Fruit fly (Drosophila melanogaster) whole organism, embryonic: Measurements from ENCODE around the gene Est-Q.

ENCODE experiments used
- Atf3 ChIP-seq: fragments of 200-800 bp; sonication (Bioruptor generic); optimal IDR thresholded peaks from 3 replicates; lab custom pipeline; 2016; ENCODE audit warnings: missing biosample characterization, missing genetic modification characterization
- CG10147 ChIP-seq: fragments of 200-800 bp; sonication (Bioruptor generic); optimal IDR thresholded peaks from 2 replicates; lab custom pipeline; 2019; ENCODE audit warnings: missing biosample characterization, mild to moderate bottlenecking, missing genetic modification characterization, moderate library complexity
- CG12219 ChIP-seq: fragments of 200-800 bp; sonication (Bioruptor generic); optimal IDR thresholded peaks from 3 replicates; lab custom pipeline; 2018; ENCODE audit warnings: missing biosample characterization, mild to moderate bottlenecking, missing genetic modification characterization
- CG1233 ChIP-seq: fragments of 200-800 bp; sonication (Bioruptor generic); optimal IDR thresholded peaks from 4 replicates; lab custom pipeline; 2018; ENCODE audit warnings: missing biosample characterization, mild to moderate bottlenecking, missing genetic modification characterization
- CG14710 ChIP-seq: fragments of 200-800 bp; sonication (Bioruptor generic); optimal IDR thresholded peaks from 3 replicates; lab custom pipeline; 2019; ENCODE audit warnings: missing biosample characterization, mild to moderate bottlenecking, missing genetic modification characterization, moderate library complexity
- CG1647 ChIP-seq: fragments of 200-800 bp; sonication (Bioruptor generic); optimal IDR thresholded peaks from 3 replicates; lab custom pipeline; 2016; ENCODE audit warnings: missing biosample characterization, missing genetic modification characterization
- CG17328 ChIP-seq: fragments of 200-800 bp; sonication (Bioruptor generic); IDR thresholded peaks from 2 replicates; pipeline ENCODE4 v1.3.6; 2022; ENCODE audit warnings: missing biosample characterization, missing genetic modification characterization
- CG2678 ChIP-seq: fragments of 200-800 bp; sonication (Bioruptor generic); optimal IDR thresholded peaks from 3 replicates; lab custom pipeline; 2019; ENCODE audit warnings: missing biosample characterization, mild to moderate bottlenecking, missing genetic modification characterization, moderate library complexity
- CG2889 ChIP-seq: fragments of 200-800 bp; sonication (Bioruptor generic); IDR thresholded peaks from 3 replicates; pipeline ENCODE4 v1.3.6; 2022; ENCODE audit warnings: missing biosample characterization, missing genetic modification characterization
- CG33557 ChIP-seq: fragments of 200-800 bp; sonication (Bioruptor generic); optimal IDR thresholded peaks from 2 replicates; lab custom pipeline; 2019; ENCODE audit warnings: missing biosample characterization, mild to moderate bottlenecking, missing genetic modification characterization, moderate library complexity
- CG3726 ChIP-seq: fragments of 200-800 bp; sonication (Bioruptor generic); IDR thresholded peaks from 3 replicates; pipeline ENCODE4, ENCODE4 v1.3.6; 2022; ENCODE audit warnings: missing biosample characterization, missing genetic modification characterization
- CG4360 ChIP-seq: fragments of 200-800 bp; sonication (Bioruptor generic); IDR thresholded peaks from 2 replicates; pipeline ENCODE4 v1.3.6; 2022; ENCODE audit warnings: missing biosample characterization, missing genetic modification characterization
- CG5180 ChIP-seq: fragments of 200-800 bp; sonication (Bioruptor generic); optimal IDR thresholded peaks from 3 replicates; lab custom pipeline; 2017; ENCODE audit warnings: missing biosample characterization, missing genetic modification characterization, mild to moderate bottlenecking, moderate library complexity, missing genetic modification reagents
- CG7357 ChIP-seq: fragments of 200-800 bp; sonication (Bioruptor generic); IDR thresholded peaks from 3 replicates; pipeline ENCODE4 v1.3.6; 2022; ENCODE audit warnings: missing biosample characterization, missing genetic modification characterization
- CG7372 ChIP-seq: fragments of 200-800 bp; sonication (Bioruptor generic); IDR thresholded peaks from 2 replicates; pipeline ENCODE4 v1.3.6; 2022; ENCODE audit warnings: missing biosample characterization, missing genetic modification characterization
- CG7839 ChIP-seq: fragments of 200-800 bp; sonication (Bioruptor generic); optimal IDR thresholded peaks from 3 replicates; lab custom pipeline; 2018; ENCODE audit warnings: missing biosample characterization, mild to moderate bottlenecking, missing genetic modification characterization, moderate library complexity
- CG8281 ChIP-seq: fragments of 200-800 bp; sonication (Bioruptor generic); optimal IDR thresholded peaks from 2 replicates; lab custom pipeline; 2018; ENCODE audit warnings: missing biosample characterization, mild to moderate bottlenecking, missing genetic modification characterization, moderate library complexity
- CG9609 ChIP-seq: fragments of 200-800 bp; sonication (Bioruptor generic); optimal IDR thresholded peaks from 3 replicates; lab custom pipeline; 2016; ENCODE audit warnings: missing biosample characterization, missing genetic modification characterization
- Chrac-16 ChIP-seq: fragments of 200-800 bp; sonication (Bioruptor generic); optimal IDR thresholded peaks from 3 replicates; lab custom pipeline; 2016; ENCODE audit warnings: missing biosample characterization, missing genetic modification characterization
- E2f2 ChIP-seq: fragments of 200-800 bp; sonication (Bioruptor generic); IDR thresholded peaks from 2 replicates; pipeline ENCODE4 v1.3.6; 2022; ENCODE audit warnings: missing biosample characterization, missing genetic modification characterization
- HLH4C ChIP-seq: fragments of 200-800 bp; sonication (Bioruptor generic); IDR thresholded peaks from 3 replicates; pipeline ENCODE4 v1.3.6; 2022; ENCODE audit warnings: missing biosample characterization, missing genetic modification characterization; ENCODE audit not compliant: partially characterized antibody
- HLH54F ChIP-seq: fragments of 200-800 bp; sonication (Bioruptor generic); optimal IDR thresholded peaks from 3 replicates; lab custom pipeline; 2016; ENCODE audit warnings: missing biosample characterization, missing genetic modification characterization
- Hand ChIP-seq: fragments of 200-800 bp; sonication (Bioruptor generic); optimal IDR thresholded peaks from 2 replicates; lab custom pipeline; 2017; ENCODE audit warnings: mild to moderate bottlenecking, missing biosample characterization, missing genetic modification reagents, missing genetic modification characterization
- Hmx ChIP-seq: fragments of 200-800 bp; sonication (Bioruptor generic); optimal IDR thresholded peaks from 2 replicates; lab custom pipeline; 2016; ENCODE audit warnings: missing biosample characterization, missing genetic modification characterization
- Mad ChIP-seq: fragments of 200-800 bp; sonication (Bioruptor generic); optimal IDR thresholded peaks from 2 replicates; lab custom pipeline; 2016; ENCODE audit warnings: missing biosample characterization, missing genetic modification characterization
- NK7.1 ChIP-seq: fragments of 200-800 bp; sonication (Bioruptor generic); optimal IDR thresholded peaks from 3 replicates; lab custom pipeline; 2016; ENCODE audit warnings: missing biosample characterization, missing genetic modification characterization
- Nf-YC ChIP-seq: fragments of 200-800 bp; optimal IDR thresholded peaks from 3 replicates; lab custom pipeline; 2019; ENCODE audit warnings: missing biosample characterization, mild to moderate bottlenecking, missing genetic modification characterization, moderate library complexity
- NfI ChIP-seq: fragments of 200-800 bp; sonication (Bioruptor generic); optimal IDR thresholded peaks from 3 replicates; lab custom pipeline; 2018; ENCODE audit warnings: missing biosample characterization, mild to moderate bottlenecking, missing genetic modification characterization, moderate library complexity
- Pdp1 ChIP-seq, 2 experiments: fragments of 200-800 bp; sonication (Bioruptor generic); optimal IDR thresholded peaks; 3 replicates each; lab custom pipeline; 2016; ENCODE audit warnings: missing biosample characterization in 2 of 2, missing genetic modification characterization in 2 of 2, mild to moderate bottlenecking in 1 of 2, moderate library complexity in 1 of 2
- Poxn ChIP-seq: fragments of 200-800 bp; sonication (Bioruptor generic); IDR thresholded peaks from 2 replicates; pipeline ENCODE4 v1.3.6; 2022; ENCODE audit warnings: missing biosample characterization, missing genetic modification characterization
- Ravus ChIP-seq: fragments of 200-800 bp; sonication (Bioruptor generic); IDR thresholded peaks from 2 replicates; pipeline ENCODE4 v1.3.6; 2022; ENCODE audit warnings: missing biosample characterization, missing genetic modification characterization
- ara ChIP-seq: fragments of 200-800 bp; sonication (Bioruptor generic); IDR thresholded peaks from 2 replicates; pipeline ENCODE4 v1.3.6; 2022; ENCODE audit warnings: missing biosample characterization, missing genetic modification characterization
- bowl ChIP-seq: fragments of 200-800 bp; sonication (Bioruptor generic); IDR thresholded peaks from 2 replicates; pipeline ENCODE4 v1.3.6; 2022; ENCODE audit warnings: missing biosample characterization, missing genetic modification characterization
- btn ChIP-seq: fragments of 200-800 bp; sonication (Bioruptor generic); optimal IDR thresholded peaks from 2 replicates; lab custom pipeline; 2016; ENCODE audit warnings: missing biosample characterization, missing genetic modification characterization
- ci ChIP-seq: fragments of 200-800 bp; sonication (Bioruptor generic); IDR thresholded peaks from 3 replicates; pipeline ENCODE4 v1.3.6; 2022; ENCODE audit warnings: missing biosample characterization, missing genetic modification characterization
- danr ChIP-seq: fragments of 200-800 bp; sonication (Bioruptor generic); IDR thresholded peaks from 2 replicates; pipeline ENCODE4 v1.3.6; 2022; ENCODE audit warnings: missing biosample characterization, missing genetic modification characterization
- dimm ChIP-seq: fragments of 200-800 bp; sonication (Bioruptor generic); IDR thresholded peaks from 2 replicates; pipeline ENCODE4 v1.3.6; 2022; ENCODE audit warnings: missing biosample characterization, missing genetic modification characterization
- dm ChIP-seq: fragments of 200-800 bp; sonication (Bioruptor generic); optimal IDR thresholded peaks from 3 replicates; lab custom pipeline; 2016; ENCODE audit warnings: missing biosample characterization, missing genetic modification characterization
- fru ChIP-seq: fragments of >200 bp; optimal IDR thresholded peaks from 2 replicates; lab custom pipeline; 2017
- hb ChIP-seq: fragments of 200-800 bp; sonication (Bioruptor generic); IDR thresholded peaks from 3 replicates; pipeline ENCODE4 v1.3.6; 2022; ENCODE audit warnings: missing biosample characterization, missing genetic modification characterization; ENCODE audit not compliant: partially characterized antibody
- ken ChIP-seq: fragments of 200-800 bp; sonication (Bioruptor generic); IDR thresholded peaks from 3 replicates; pipeline ENCODE4 v1.3.6; 2022; ENCODE audit warnings: missing biosample characterization, missing genetic modification characterization
- knrl ChIP-seq: fragments of 200-800 bp; sonication (Bioruptor generic); IDR thresholded peaks from 3 replicates; pipeline ENCODE4 v1.3.6; 2022; ENCODE audit warnings: missing biosample characterization, missing genetic modification characterization; ENCODE audit not compliant: partially characterized antibody
- pan ChIP-seq, 4 experiments: fragments of >200 bp in 3 of 4; fragments of 200-800 bp in 1 of 4; sonication (Bioruptor generic) in 1 of 4; optimal IDR thresholded peaks in 3 of 4; IDR thresholded peaks in 1 of 4; 2 replicates each; pipeline versions ENCODE4 v1.3.6 to Lab custom; 2017 to 2022; ENCODE audit warnings: missing biosample characterization in 2 of 4, missing genetic modification characterization in 2 of 4, mixed read lengths in 1 of 4
- pb ChIP-seq: fragments of 200-800 bp; sonication (Bioruptor generic); optimal IDR thresholded peaks from 3 replicates; lab custom pipeline; 2016; ENCODE audit warnings: missing biosample characterization, missing genetic modification characterization
- prd ChIP-seq, 3 experiments: fragments of >200 bp in 2 of 3; fragments of 200-800 bp in 1 of 3; sonication (Bioruptor generic) in 1 of 3; optimal IDR thresholded peaks in 2 of 3; IDR thresholded peaks in 1 of 3; 2 replicates in 2 of 3; 3 replicates in 1 of 3; pipeline versions ENCODE4 v1.3.6 to Lab custom; 2017 to 2022; ENCODE audit warnings: missing biosample characterization in 1 of 3, missing genetic modification characterization in 1 of 3
- row ChIP-seq: fragments of 200-800 bp; sonication (Bioruptor generic); IDR thresholded peaks from 3 replicates; pipeline ENCODE4 v1.3.6; 2022; ENCODE audit warnings: missing biosample characterization, missing genetic modification characterization
- sens-2 ChIP-seq: fragments of 200-800 bp; sonication (Bioruptor generic); IDR thresholded peaks from 2 replicates; pipeline ENCODE4 v1.3.6; 2022; ENCODE audit warnings: missing biosample characterization, missing genetic modification characterization
- stwl ChIP-seq: fragments of 200-800 bp; sonication (Bioruptor generic); optimal IDR thresholded peaks from 3 replicates; lab custom pipeline; 2018; ENCODE audit warnings: missing biosample characterization, mild to moderate bottlenecking, missing genetic modification characterization, moderate library complexity
- toy ChIP-seq: fragments of 200-800 bp; sonication (Bioruptor generic); IDR thresholded peaks from 2 replicates; pipeline ENCODE4 v1.3.6; 2022; ENCODE audit warnings: missing biosample characterization, missing genetic modification characterization
- ttk ChIP-seq: fragments of 200-800 bp; sonication (Bioruptor generic); IDR thresholded peaks from 2 replicates; pipeline ENCODE4 v2.1.2; 2022; ENCODE audit warnings: missing biosample characterization, missing genetic modification characterization

Gene Est-Q

DNA sequence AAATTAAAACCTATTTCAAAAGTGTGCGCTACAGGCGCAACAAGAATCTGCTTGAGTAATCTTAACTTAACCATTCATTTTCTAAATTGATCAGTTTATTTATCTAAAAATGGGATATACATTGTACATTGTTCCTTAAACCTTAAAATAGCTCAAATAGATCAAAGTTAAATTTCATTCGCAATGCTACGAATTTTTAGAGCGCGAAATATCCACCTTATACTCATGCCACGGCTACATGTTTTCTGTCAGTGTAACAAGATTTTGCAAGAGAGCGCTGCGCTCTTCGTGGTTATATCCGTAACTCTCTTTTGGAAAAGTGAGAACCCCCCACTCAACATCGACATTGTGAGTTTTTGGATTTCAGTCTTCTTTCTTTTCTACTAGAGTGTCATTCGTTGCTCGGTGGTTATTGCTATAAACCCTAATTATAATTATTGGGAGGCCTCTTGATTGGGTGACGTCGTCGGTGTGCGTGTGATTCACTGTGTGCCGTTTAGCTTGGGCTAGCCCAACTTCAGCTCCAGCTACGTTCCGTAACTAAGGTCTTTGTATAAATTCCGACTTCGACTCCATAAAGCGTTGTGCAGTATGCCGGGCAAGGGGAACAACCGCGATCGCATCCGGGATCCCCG lies 8.4 kb downstream of the Est-Q start (continued):
- no peak for TF ChIP-seq Ravus
- no peak for TF ChIP-seq CG1233 (GFP tag; lab: Kevin White, UChicago)
- peak; percentile 31 for TF ChIP-seq NfI (GFP tag; lab: Kevin White, UChicago)
- peak; percentile 14 for TF ChIP-seq Chrac-16 (GFP tag; lab: Kevin White, UChicago)
- no peak for TF ChIP-seq CG3726 (GFP tag; lab: Robert Waterston, UW)
- 0 out of 3 replicates have a peak, but pooled peaks have one; percentile 26 for TF ChIP-seq CG2889 (GFP tag; lab: Robert Waterston, UW)
- no peak for TF ChIP-seq CG10147
- no peak for TF ChIP-seq CG1647 (GFP tag; lab: Kevin White, UChicago)
- peak; percentile 51 for TF ChIP-seq CG17328 (GFP tag; lab: Robert Waterston, UW)
- no peak for TF ChIP-seq stwl (tag; lab: Kevin White, UChicago)
- no peak for TF ChIP-seq bowl (GFP tag; lab: Robert Waterston, UW)
- no peak for TF ChIP-seq pan (optimal IDR thresholded peaks at IDR 0.05; lab: Kevin White, UChicago)
- no peak for TF ChIP-seq pan (GFP tag; optimal IDR thresholded peaks at IDR 0.05 in 1 of 2, IDR thresholded peaks at IDR 0.05 in 1 of 2)
- no peak for TF ChIP-seq CG7357
- TF ChIP-seq CG7839 (tag; lab: Kevin White, UChicago) = peak; percentile 35
- no peak for TF ChIP-seq ttk (GFP tag; lab: Robert Waterston, UW)
- no peak for TF ChIP-seq dimm (GFP tag; lab: Robert Waterston, UW)
- peak; percentile 10 to 36 for TF ChIP-seq Pdp1 (GFP tag; optimal IDR thresholded peaks at IDR 0.05; lab: Kevin White, UChicago)
- TF ChIP-seq row (GFP tag; lab: Robert Waterston, UW) = peak; percentile 71
- no peak for TF ChIP-seq ken
- no peak for TF ChIP-seq CG5180 (GFP tag; lab: Kevin White, UChicago)
- TF ChIP-seq CG33557 (GFP tag; lab: Kevin White, UChicago) = no peak
- TF ChIP-seq dm (GFP tag; lab: Kevin White, UChicago) = no peak
- TF ChIP-seq toy = no peak
- no peak for TF ChIP-seq HLH4C
- no peak for TF ChIP-seq hb (GFP tag; lab: Robert Waterston, UW)
- peak; percentile 35 for TF ChIP-seq Hand
- TF ChIP-seq Mad (GFP tag; lab: Kevin White, UChicago) = no peak
- TF ChIP-seq HLH54F (GFP tag; lab: Kevin White, UChicago) = peak; percentile 6
- TF ChIP-seq E2f2 (GFP tag; lab: Robert Waterston, UW) = peak; percentile 24; the same call in 1 of the 2 replicates
- TF ChIP-seq Poxn (GFP tag; lab: Robert Waterston, UW) = no peak
- peak; percentile 38 for TF ChIP-seq CG12219 (GFP tag; lab: Kevin White, UChicago)
- peak; percentile 20 for TF ChIP-seq CG14710
- TF ChIP-seq prd (optimal IDR thresholded peaks at IDR 0.05; lab: Kevin White, UChicago) = no peak
- TF ChIP-seq prd (GFP tag; IDR thresholded peaks at IDR 0.05; lab: Robert Waterston, UW) = peak; percentile 53; the same call in 2 of the 3 replicates
- no peak for TF ChIP-seq Hmx
- no peak for TF ChIP-seq danr (GFP tag; lab: Robert Waterston, UW)
- TF ChIP-seq CG2678 (tag; lab: Kevin White, UChicago) = peak; percentile 50
- no peak for TF ChIP-seq fru (lab: Kevin White, UChicago)
- TF ChIP-seq pb (GFP tag; lab: Kevin White, UChicago) = peak; percentile 17
- no peak for TF ChIP-seq CG7372 (GFP tag; lab: Robert Waterston, UW)
- TF ChIP-seq btn (GFP tag; lab: Kevin White, UChicago) = peak; percentile 23
- TF ChIP-seq CG4360 (GFP tag; lab: Robert Waterston, UW) = no peak
- peak; percentile 71; the same call in 2 of the 3 replicates for TF ChIP-seq ci
- no peak for TF ChIP-seq CG9609 (GFP tag; lab: Kevin White, UChicago)
- no peak for TF ChIP-seq sens-2
- peak; percentile 49 for TF ChIP-seq Atf3 (GFP tag; lab: Kevin White, UChicago)
- TF ChIP-seq knrl (GFP tag; lab: Robert Waterston, UW) = no peak
- TF ChIP-seq CG8281 = no peak
- no peak for TF ChIP-seq NK7.1
- TF ChIP-seq ara = no peak
- no peak for TF ChIP-seq Nf-YC (tag; lab: Kevin White, UChicago)
